Worm (Caenorhabditis elegans): ENCODE results near the gene B0238.15.

B0238.15 gene

DNA sequence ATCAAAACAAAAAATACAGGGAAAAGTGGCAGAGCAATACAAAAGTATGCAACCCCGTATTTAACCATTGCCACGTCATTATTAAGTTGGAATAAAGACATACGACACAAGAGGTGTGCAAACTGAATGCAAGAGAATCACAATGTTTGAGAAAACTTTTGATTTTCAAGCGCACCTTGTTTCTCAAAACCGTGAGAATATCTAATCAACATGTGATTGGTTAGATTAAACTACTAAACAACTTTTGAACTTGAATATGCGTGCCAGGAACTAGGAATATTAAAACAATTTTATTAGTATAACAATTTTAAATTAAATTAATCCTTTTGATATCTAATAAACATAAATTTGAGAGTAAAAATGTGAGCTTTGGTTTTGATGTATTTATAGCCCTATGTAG, 19.4 kb downstream of the B0238.15 start, which contains the start of gene srt-70:
Gene srt-70 (minus strand): TSS at position 101 of the 400 bp plus-strand sequence.
- no peak for TF ChIP-seq lsy-2 (tag; optimal IDR thresholded peaks at IDR 0.05)

DNA sequence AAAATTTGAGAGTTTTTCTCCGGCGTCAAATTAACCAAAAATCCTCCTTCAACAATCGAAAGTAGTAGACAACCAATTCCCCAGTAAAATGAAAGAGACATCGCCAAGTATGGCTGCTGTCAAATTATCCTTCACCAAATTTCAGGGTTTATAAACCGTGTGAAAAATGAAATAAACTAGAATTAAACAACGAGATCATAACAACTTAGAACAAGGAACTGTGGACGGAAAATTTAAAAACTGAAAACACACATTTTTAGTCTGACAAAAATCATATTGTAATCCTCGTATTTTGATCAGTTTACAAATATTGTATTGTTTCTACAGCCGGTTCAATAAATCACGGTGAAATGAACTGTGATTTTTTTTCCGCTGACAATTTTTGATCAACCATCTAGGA, 23.0 kb downstream of the B0238.15 start, which contains the start of gene cest-30:
Gene cest-30 (minus strand): TSS at position 101 of the 400 bp plus-strand sequence.
- TF ChIP-seq hlh-1 (tag; optimal IDR thresholded peaks at IDR 0.05): no peak
- TF ChIP-seq pha-4 (tag; optimal IDR thresholded peaks at IDR 0.05): no peak
- no peak for TF ChIP-seq snpc-4 (tag; optimal IDR thresholded peaks at IDR 0.05)
- no peak for TF ChIP-seq ham-2 (GFP tag; optimal IDR thresholded peaks at IDR 0.05)
- TF ChIP-seq M03D4.4 (tag; optimal IDR thresholded peaks at IDR 0.05): no peak
- no peak for TF ChIP-seq tbx-8 (GFP tag; optimal IDR thresholded peaks at IDR 0.05)
- TF ChIP-seq ces-1 (GFP tag; optimal IDR thresholded peaks at IDR 0.05): no peak
- TF ChIP-seq sem-2 (GFP tag; optimal IDR thresholded peaks at IDR 0.05): no peak
- no peak for TF ChIP-seq nhr-12 (tag; optimal IDR thresholded peaks at IDR 0.05)
- TF ChIP-seq mab-5 (tag; optimal IDR thresholded peaks at IDR 0.05): no peak
- TF ChIP-seq zip-8 (tag; optimal IDR thresholded peaks at IDR 0.05): no peak
- no peak for TF ChIP-seq nhr-28 (tag; optimal IDR thresholded peaks at IDR 0.05)
- TF ChIP-seq ceh-83 (GFP tag; optimal IDR thresholded peaks at IDR 0.05): no peak
- no peak for TF ChIP-seq cnd-1 (tag; optimal IDR thresholded peaks at IDR 0.05)
- TF ChIP-seq lin-13 (tag; optimal IDR thresholded peaks at IDR 0.05): no peak
- TF ChIP-seq blmp-1 (tag; optimal IDR thresholded peaks at IDR 0.05): no peak
- no peak for TF ChIP-seq nhr-237 (tag; optimal IDR thresholded peaks at IDR 0.05)
- TF ChIP-seq nhr-2 (tag; optimal IDR thresholded peaks at IDR 0.05): no peak

DNA sequence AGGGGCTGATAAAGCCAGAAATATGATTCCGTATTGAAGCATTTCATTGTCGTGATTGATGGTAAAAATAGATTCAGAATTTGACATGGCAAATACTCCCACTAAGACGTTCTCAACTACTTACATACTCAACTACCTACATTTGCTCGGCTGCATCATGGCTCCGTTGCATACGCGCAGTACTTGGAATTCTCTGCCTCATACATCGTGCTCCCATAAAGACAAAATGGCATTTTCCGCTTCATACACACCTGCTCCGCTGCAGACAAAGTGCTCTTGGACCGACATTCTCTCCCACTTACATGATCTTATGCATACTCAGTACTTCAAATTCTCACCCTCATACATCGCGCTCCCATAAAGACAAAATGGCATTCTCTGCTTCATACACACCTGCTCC, 25.6 kb downstream of the B0238.15 start, which contains the start of the genes srt-69 and B0238.12:
Gene srt-69 (minus strand): TSS at position 101 of the 400 bp plus-strand sequence.
Gene B0238.12 (plus strand): TSS at position 264 of the 400 bp plus-strand sequence.
- TF ChIP-seq nhr-237 (tag; optimal IDR thresholded peaks at IDR 0.05) (no peak), ham-2 (GFP tag; optimal IDR thresholded peaks at IDR 0.05) (no peak), elt-1 (tag; optimal IDR thresholded peaks at IDR 0.05; ENCODE audit: borderline replicate concordance, insufficient read depth) (no peak), nhr-12 (tag; optimal IDR thresholded peaks at IDR 0.05) (no peak), ces-1 (GFP tag; optimal IDR thresholded peaks at IDR 0.05) (no peak), tbx-8 (GFP tag; optimal IDR thresholded peaks at IDR 0.05) (no peak), ceh-43 (GFP tag; optimal IDR thresholded peaks at IDR 0.05) (no peak), unc-120 (tag; optimal IDR thresholded peaks at IDR 0.05; ENCODE audit: poor library complexity, severe bottlenecking) (no peak), cnd-1 (tag; optimal IDR thresholded peaks at IDR 0.05) (no peak), lin-32 (GFP tag; optimal IDR thresholded peaks at IDR 0.05) (no peak), bed-3 (GFP tag; optimal IDR thresholded peaks at IDR 0.05) (no peak), unc-62 (GFP tag; optimal IDR thresholded peaks at IDR 0.05) (no peak), mab-5 (tag; optimal IDR thresholded peaks at IDR 0.05) (no peak), sem-2 (GFP tag; optimal IDR thresholded peaks at IDR 0.05) (no peak), elt-3 (tag; optimal IDR thresholded peaks at IDR 0.05) (no peak), pha-4 (tag; optimal IDR thresholded peaks at IDR 0.05) (no peak), drap-1 (GFP tag; optimal IDR thresholded peaks at IDR 0.05) (no peak), sptf-1 (tag; optimal IDR thresholded peaks at IDR 0.05) (no peak), nhr-28 (tag; optimal IDR thresholded peaks at IDR 0.05) (no peak)

DNA sequence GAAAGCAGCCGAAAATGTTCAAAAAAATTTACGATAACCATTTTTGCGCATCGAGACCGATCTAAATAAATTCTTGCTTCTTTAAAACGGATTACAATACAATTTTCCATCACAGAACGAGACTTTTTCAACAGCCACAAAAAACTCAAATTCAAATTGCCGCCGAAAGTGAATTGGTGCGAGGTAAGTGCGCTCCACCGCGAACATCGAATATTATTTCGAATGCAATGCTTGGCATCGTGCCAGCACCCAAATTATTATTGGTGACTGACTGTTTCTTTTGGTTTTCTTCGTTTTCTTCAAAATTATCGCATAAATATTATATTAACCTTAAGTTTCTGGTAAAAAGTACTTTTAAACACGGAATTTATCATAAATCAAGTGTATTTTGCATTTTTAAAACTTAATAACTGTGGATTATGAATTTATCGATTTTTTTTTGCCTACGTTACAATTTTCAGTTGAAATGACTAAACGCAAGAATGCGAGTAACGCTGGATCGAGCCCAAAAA, 29.1 kb downstream of the B0238.15 start, which contains the start of gene penr-1:
Gene penr-1 (plus strand): TSS at position 462 of the 512 bp plus-strand sequence.
- TF ChIP-seq ces-1 (GFP tag; optimal IDR thresholded peaks at IDR 0.05) (peak; percentile 50), bed-3 (GFP tag; optimal IDR thresholded peaks at IDR 0.05) (no peak), lsy-2 (tag; optimal IDR thresholded peaks at IDR 0.05) (peak; percentile 26), blmp-1 (tag; optimal IDR thresholded peaks at IDR 0.05) (no peak), lin-13 (tag; optimal IDR thresholded peaks at IDR 0.05) (peak; percentile 22), mep-1 (tag; optimal IDR thresholded peaks at IDR 0.05) (peak; percentile 41)

DNA sequence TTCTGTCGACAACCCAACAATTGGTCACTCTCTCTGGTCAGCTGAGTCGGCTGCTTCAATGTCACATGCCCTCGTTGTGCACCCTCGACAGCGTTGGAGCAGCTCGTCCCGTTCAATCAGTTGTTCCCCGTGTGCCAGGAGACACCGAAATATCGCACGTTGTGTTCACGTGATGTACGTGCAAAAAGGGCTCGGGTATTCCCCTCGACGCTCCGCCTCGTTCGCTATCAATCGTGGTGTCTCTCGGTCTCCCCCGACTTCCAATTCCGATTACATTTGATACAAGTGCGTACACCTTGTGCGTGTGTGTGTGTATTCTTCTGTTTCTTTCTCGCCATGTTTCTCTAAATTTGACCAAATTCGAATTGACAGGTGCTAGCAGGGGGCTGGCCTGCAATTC, 31.5 kb downstream of the B0238.15 start:
- peak; percentile 92 for TF ChIP-seq unc-120 (tag; optimal IDR thresholded peaks at IDR 0.05; ENCODE audit: poor library complexity, severe bottlenecking)
- peak; percentile 9 for TF ChIP-seq mls-2 (tag; optimal IDR thresholded peaks at IDR 0.05)
- TF ChIP-seq zip-8 (tag; optimal IDR thresholded peaks at IDR 0.05): no peak
- peak; percentile 93 for TF ChIP-seq hlh-1 (tag; optimal IDR thresholded peaks at IDR 0.05)
- TF ChIP-seq unc-62 (GFP tag; optimal IDR thresholded peaks at IDR 0.05): peak; percentile 67
